Worm (Caenorhabditis elegans): Measurements from ENCODE around the gene sri-48.
"Not testable (repeated sequence)": the region's sequence is repeated elsewhere in the genome, so short reads cannot be mapped to it uniquely, and the experiment has no call there.

DNA sequence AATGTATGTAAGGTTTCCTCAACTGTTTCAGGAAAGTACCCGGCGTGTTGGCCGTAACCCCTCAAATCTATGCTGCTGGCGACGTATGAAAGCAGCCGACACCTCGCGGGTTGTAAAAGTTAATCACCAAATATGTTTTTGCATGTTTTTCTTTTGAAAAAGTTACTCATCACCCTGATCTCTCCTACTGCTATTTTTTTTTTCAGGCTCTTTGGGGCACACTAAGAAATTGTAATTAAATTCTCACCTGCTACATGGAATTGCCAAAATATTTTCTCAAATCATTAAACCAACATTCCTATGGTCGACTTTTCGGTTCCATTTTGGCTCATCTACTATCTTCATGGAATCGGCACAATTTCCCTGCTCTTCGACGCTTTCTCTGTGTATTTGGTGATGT, 16.3 kb downstream of the sri-48 start, which contains the start of gene sri-78:
- not testable (repeated sequence) for TF ChIP-seq zag-1 (tag; optimal IDR thresholded peaks at IDR 0.05); aly-2 (tag; optimal IDR thresholded peaks at IDR 0.05); nhr-28 (tag; optimal IDR thresholded peaks at IDR 0.05); aha-1 (tag); nhr-77 (tag; optimal IDR thresholded peaks at IDR 0.05); R02D3.7 (tag; optimal IDR thresholded peaks at IDR 0.05); F44E2.7 (GFP tag; IDR thresholded peaks at IDR 0.05); jun-1 (tag; optimal IDR thresholded peaks at IDR 0.05); T20F7.1 (GFP tag; optimal IDR thresholded peaks at IDR 0.05); hlh-30 (tag; optimal IDR thresholded peaks at IDR 0.05; ENCODE audit: insufficient read depth); ces-1 (GFP tag; optimal IDR thresholded peaks at IDR 0.05); fos-1 (tag; optimal IDR thresholded peaks at IDR 0.05); snpc-4 (tag; optimal IDR thresholded peaks at IDR 0.05)

Measured in whole organism, L4 larva.